ENCODE assay signal across 1 fruit fly cellular context in the genomic region with DNA sequence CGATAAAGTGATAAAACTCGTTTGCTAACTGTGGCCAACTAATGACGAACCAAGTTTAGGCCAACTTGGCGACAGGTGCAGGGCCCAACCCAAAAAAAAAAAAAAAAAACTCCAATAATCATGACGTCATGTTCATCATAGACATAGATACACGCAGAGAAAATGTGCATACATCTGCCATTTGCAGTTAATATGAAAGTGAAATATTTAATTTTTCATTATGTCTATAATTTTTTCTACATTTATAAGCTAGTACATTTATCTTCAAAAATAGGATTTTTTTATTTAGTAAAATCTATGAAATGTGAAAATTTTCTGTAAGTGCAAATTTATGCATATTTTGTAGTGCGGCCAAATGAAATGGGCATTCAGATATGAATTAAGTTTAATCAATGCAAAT.
TF ChIP-seq lines count a peak whose summit lies in the region.

No protein-coding gene starts in this region.

TF ChIP-seq in whole organism, embryonic, 481 proteins besides CTCF, POLR2A, EP300 and RAD21 (continued from another document and continues in another):
- TF ChIP-seq btn (GFP tag; optimal IDR thresholded peaks at IDR 0.05; lab: Kevin White, UChicago) (no peak), gsb-n (tag; optimal IDR thresholded peaks at IDR 0.05; lab: Kevin White, UChicago) (peak; percentile 38), CG32772 (GFP tag; IDR thresholded peaks at IDR 0.05; lab: Robert Waterston, UW) (peak; percentile 82), cato (GFP tag; optimal IDR thresholded peaks at IDR 0.05; lab: Kevin White, UChicago; ENCODE audit: borderline replicate concordance) (no peak), nmo (GFP tag; optimal IDR thresholded peaks at IDR 0.05; lab: Kevin White, UChicago) (peak; percentile 81), Poxn (GFP tag; IDR thresholded peaks at IDR 0.05; lab: Robert Waterston, UW) (0 out of 2 replicates have a peak, but pooled peaks have one; percentile 19), CG30403 (GFP tag; optimal IDR thresholded peaks at IDR 0.05; lab: Kevin White, UChicago) (peak; percentile 76), CG4820 (GFP tag; optimal IDR thresholded peaks at IDR 0.05; lab: Kevin White, UChicago) (peak; percentile 30), sim (GFP tag; IDR thresholded peaks at IDR 0.05; lab: Robert Waterston, UW) (peak; percentile 36; the same call in 1 of the 2 replicates), CG9727 (GFP tag; optimal IDR thresholded peaks at IDR 0.05; lab: Kevin White, UChicago) (peak; percentile 56), CG9932 (GFP tag; IDR thresholded peaks at IDR 0.05; lab: Robert Waterston, UW) (peak; percentile 81), fru (optimal IDR thresholded peaks at IDR 0.05; lab: Kevin White, UChicago) (no peak), CG8944 (GFP tag; optimal IDR thresholded peaks at IDR 0.05; lab: Kevin White, UChicago) (no peak), Hsf (GFP tag; optimal IDR thresholded peaks at IDR 0.05; lab: Kevin White, UChicago) (peak; percentile 32), org-1 (GFP tag; optimal IDR thresholded peaks at IDR 0.05; lab: Kevin White, UChicago) (peak; percentile 52), bab2 (GFP tag; optimal IDR thresholded peaks at IDR 0.05; lab: Kevin White, UChicago) (peak; percentile 32), CG10431 (GFP tag; optimal IDR thresholded peaks at IDR 0.05; lab: Kevin White, UChicago) (no peak), onecut (GFP tag; IDR thresholded peaks at IDR 0.05; lab: Robert Waterston, UW) (no peak), croc (GFP tag; conservative IDR thresholded peaks at IDR 0.05; lab: Robert Waterston, UW) (peak; percentile 63), wek (GFP tag; optimal IDR thresholded peaks at IDR 0.05; lab: Kevin White, UChicago) (no peak), CG17186 (GFP tag; optimal IDR thresholded peaks at IDR 0.05; lab: Kevin White, UChicago) (no peak), run (tag; optimal IDR thresholded peaks at IDR 0.05; lab: Kevin White, UChicago) (peak; percentile 19), E2f1 (GFP tag; IDR thresholded peaks at IDR 0.05; lab: Robert Waterston, UW) (peak; percentile 82), fd64A (GFP tag; optimal IDR thresholded peaks at IDR 0.05; lab: Kevin White, UChicago) (no peak), sd (tag; optimal IDR thresholded peaks at IDR 0.05; lab: Kevin White, UChicago) (peak; percentile 55), Camta (GFP tag; optimal IDR thresholded peaks at IDR 0.05; lab: Kevin White, UChicago) (no peak), Lpt (GFP tag; optimal IDR thresholded peaks at IDR 0.05; lab: Kevin White, UChicago) (no peak), Dip3 (GFP tag; optimal IDR thresholded peaks at IDR 0.05; lab: Kevin White, UChicago) (peak; percentile 22), sqz (GFP tag; optimal IDR thresholded peaks at IDR 0.05; lab: Kevin White, UChicago) (peak; percentile 61), phol (tag; optimal IDR thresholded peaks at IDR 0.05; lab: Kevin White, UChicago) (peak; percentile 64), otp (GFP tag; IDR thresholded peaks at IDR 0.05; lab: Robert Waterston, UW) (0 out of 3 replicates have a peak, but pooled peaks have one; percentile 35), Abd-B (GFP tag; optimal IDR thresholded peaks at IDR 0.05; lab: Kevin White, UChicago) (peak; percentile 48), CG7839 (tag; optimal IDR thresholded peaks at IDR 0.05; lab: Kevin White, UChicago) (peak; percentile 78), crol (GFP tag; IDR thresholded peaks at IDR 0.05; lab: Robert Waterston, UW) (peak; percentile 28; the same call in 1 of the 2 replicates), ro (GFP tag; IDR thresholded peaks at IDR 0.05; lab: Robert Waterston, UW) (0 out of 2 replicates have a peak, but pooled peaks have one; percentile 24), CG12299 (tag; optimal IDR thresholded peaks at IDR 0.05; lab: Kevin White, UChicago) (peak; percentile 12), HmgD (GFP tag; optimal IDR thresholded peaks at IDR 0.05; lab: Kevin White, UChicago) (no peak), Atf6 (GFP tag; IDR thresholded peaks at IDR 0.05; lab: Robert Waterston, UW) (peak; percentile 86), inv (GFP tag; IDR thresholded peaks at IDR 0.05; lab: Robert Waterston, UW; ENCODE audit: partially characterized antibody) (no peak), Fer3 (tag; optimal IDR thresholded peaks at IDR 0.05; lab: Kevin White, UChicago) (peak; percentile 51), CG2202 (tag; optimal IDR thresholded peaks at IDR 0.05; lab: Kevin White, UChicago) (no peak), eve (GFP tag; optimal IDR thresholded peaks at IDR 0.05; lab: Kevin White, UChicago) (peak in 1 of 2 experiments; percentile 60), Asciz (GFP tag; optimal IDR thresholded peaks at IDR 0.05; lab: Kevin White, UChicago) (peak; percentile 38), CG10147 (GFP tag; optimal IDR thresholded peaks at IDR 0.05; lab: Kevin White, UChicago) (peak; percentile 52), jigr1 (GFP tag; IDR thresholded peaks at IDR 0.05; lab: Robert Waterston, UW) (no peak), H15 (GFP tag; IDR thresholded peaks at IDR 0.05; lab: Robert Waterston, UW) (peak; percentile 57; the same call in 1 of the 3 replicates), Scr (GFP tag; IDR thresholded peaks at IDR 0.05; lab: Robert Waterston, UW; ENCODE audit: partially characterized antibody) (no peak), CG12942 (GFP tag; optimal IDR thresholded peaks at IDR 0.05; lab: Kevin White, UChicago) (peak; percentile 47), CG15479 (GFP tag; optimal IDR thresholded peaks at IDR 0.05; lab: Kevin White, UChicago) (no peak), wor (GFP tag; IDR thresholded peaks at IDR 0.05; lab: Robert Waterston, UW) (peak; percentile 72), lmd (GFP tag; IDR thresholded peaks at IDR 0.05; lab: Robert Waterston, UW) (peak; percentile 85), NK7.1 (GFP tag; optimal IDR thresholded peaks at IDR 0.05; lab: Kevin White, UChicago) (no peak), twi (tag; optimal IDR thresholded peaks at IDR 0.05; lab: Kevin White, UChicago) (peak; percentile 29), tio (GFP tag; optimal IDR thresholded peaks at IDR 0.05; lab: Kevin White, UChicago) (peak; percentile 44), CG16863 (GFP tag; optimal IDR thresholded peaks at IDR 0.05; lab: Kevin White, UChicago) (peak; percentile 18), CG14667 (GFP tag; IDR thresholded peaks at IDR 0.05; lab: Robert Waterston, UW) (peak; percentile 72), CG11560 (tag; IDR thresholded peaks at IDR 0.05; lab: Robert Waterston, UW) (no peak), Ravus (GFP tag; IDR thresholded peaks at IDR 0.05; lab: Robert Waterston, UW) (peak; percentile 10; the same call in 1 of the 2 replicates), Blimp-1 (GFP tag; optimal IDR thresholded peaks at IDR 0.05; lab: Kevin White, UChicago) (peak; percentile 69), trem (tag; optimal IDR thresholded peaks at IDR 0.05; lab: Kevin White, UChicago) (peak; percentile 3), CG14860 (GFP tag; IDR thresholded peaks at IDR 0.05; lab: Robert Waterston, UW; ENCODE audit: partially characterized antibody) (no peak), nerfin-1 (tag; optimal IDR thresholded peaks at IDR 0.05; lab: Kevin White, UChicago) (peak; percentile 34), CG3726 (GFP tag; IDR thresholded peaks at IDR 0.05; lab: Robert Waterston, UW) (peak; percentile 69; the same call in 1 of the 3 replicates), CG9437 (GFP tag; optimal IDR thresholded peaks at IDR 0.05; lab: Kevin White, UChicago) (peak; percentile 59), dati (GFP tag; IDR thresholded peaks at IDR 0.05; lab: Robert Waterston, UW) (no peak), Sox100B (GFP tag; optimal IDR thresholded peaks at IDR 0.05; lab: Kevin White, UChicago) (peak; percentile 68), nom (GFP tag; optimal IDR thresholded peaks at IDR 0.05; lab: Kevin White, UChicago) (no peak), CG4404 (GFP tag; IDR thresholded peaks at IDR 0.05; lab: Robert Waterston, UW) (peak; percentile 67), TFAM (GFP tag; optimal IDR thresholded peaks at IDR 0.05; lab: Kevin White, UChicago) (no peak), Aef1 (GFP tag; IDR thresholded peaks at IDR 0.05; lab: Robert Waterston, UW) (0 out of 3 replicates have a peak, but pooled peaks have one; percentile 15), zfh1 (GFP tag; IDR thresholded peaks at IDR 0.05; lab: Robert Waterston, UW) (peak; percentile 72; the same call in 2 of the 3 replicates), CG16813 (GFP tag; IDR thresholded peaks at IDR 0.05; lab: Robert Waterston, UW; ENCODE audit: partially characterized antibody) (no peak), CG14710 (tag; optimal IDR thresholded peaks at IDR 0.05; lab: Kevin White, UChicago) (peak; percentile 43), CG10209 (GFP tag; optimal IDR thresholded peaks at IDR 0.05; lab: Kevin White, UChicago) (peak; percentile 35), maf-S (GFP tag; optimal IDR thresholded peaks at IDR 0.05; lab: Kevin White, UChicago) (peak; percentile 2), CG7372 (GFP tag; IDR thresholded peaks at IDR 0.05; lab: Robert Waterston, UW) (peak; percentile 67), CG1024 (GFP tag; IDR thresholded peaks at IDR 0.05; lab: Robert Waterston, UW) (0 out of 2 replicates have a peak, but pooled peaks have one; percentile 21), dysf (GFP tag; IDR thresholded peaks at IDR 0.05; lab: Robert Waterston, UW) (peak; percentile 84), CG5953 (GFP tag; IDR thresholded peaks at IDR 0.05; lab: Robert Waterston, UW) (peak; percentile 46; the same call in 1 of the 2 replicates), CG12391 (tag; optimal IDR thresholded peaks at IDR 0.05; lab: Kevin White, UChicago) (peak; percentile 72), seq (GFP tag; IDR thresholded peaks at IDR 0.05; lab: Robert Waterston, UW) (peak; percentile 84), CG6175 (GFP tag; IDR thresholded peaks at IDR 0.05; lab: Robert Waterston, UW) (no peak), sisA (GFP tag; IDR thresholded peaks at IDR 0.05; lab: Robert Waterston, UW) (peak; percentile 31; the same call in 1 of the 2 replicates), CG7357 (GFP tag; IDR thresholded peaks at IDR 0.05; lab: Robert Waterston, UW) (peak; percentile 60; the same call in 2 of the 3 replicates), Hr39 (optimal IDR thresholded peaks at IDR 0.05; lab: Kevin White, UChicago) (no peak), chinmo (GFP tag; IDR thresholded peaks at IDR 0.05; lab: Robert Waterston, UW; ENCODE audit: partially characterized antibody) (peak; percentile 76; the same call in 1 of the 4 replicates), Bdp1 (GFP tag; optimal IDR thresholded peaks at IDR 0.05; lab: Kevin White, UChicago) (no peak), CG16815 (GFP tag; optimal IDR thresholded peaks at IDR 0.05; lab: Kevin White, UChicago) (peak; percentile 15), bsh (GFP tag; optimal IDR thresholded peaks at IDR 0.05; lab: Kevin White, UChicago) (peak in 1 of 2 experiments; percentile 67), CG14050 (GFP tag; IDR thresholded peaks at IDR 0.05; lab: Robert Waterston, UW) (peak; percentile 78), CG10462 (GFP tag; optimal IDR thresholded peaks at IDR 0.05; lab: Kevin White, UChicago) (peak; percentile 26), peb (GFP tag; IDR thresholded peaks at IDR 0.05; lab: Robert Waterston, UW) (peak; percentile 33; the same call in 1 of the 2 replicates), fu2 (GFP tag; optimal IDR thresholded peaks at IDR 0.05; lab: Kevin White, UChicago) (no peak), HLH3B (GFP tag; IDR thresholded peaks at IDR 0.05; lab: Robert Waterston, UW) (peak; percentile 59), CG2678 (tag; optimal IDR thresholded peaks at IDR 0.05; lab: Kevin White, UChicago) (peak; percentile 75), Nf-YC (tag; optimal IDR thresholded peaks at IDR 0.05; lab: Kevin White, UChicago) (peak; percentile 61), gcm2 (GFP tag; optimal IDR thresholded peaks at IDR 0.05; lab: Kevin White, UChicago) (no peak), disco-r (GFP tag; optimal IDR thresholded peaks at IDR 0.05; lab: Kevin White, UChicago) (no peak), bcd (GFP tag; optimal IDR thresholded peaks at IDR 0.05; lab: Kevin White, UChicago) (peak; percentile 57), ranshi (GFP tag; IDR thresholded peaks at IDR 0.05; lab: Robert Waterston, UW) (peak; percentile 55; the same call in 1 of the 2 replicates), Drgx (GFP tag; IDR thresholded peaks at IDR 0.05; lab: Robert Waterston, UW) (no peak), Ets65A (GFP tag; lab: Kevin White, UChicago) (no peak), jumu (GFP tag; optimal IDR thresholded peaks at IDR 0.05; lab: Kevin White, UChicago) (no peak), pb (GFP tag; optimal IDR thresholded peaks at IDR 0.05; lab: Kevin White, UChicago) (no peak), CG1603 (tag; optimal IDR thresholded peaks at IDR 0.05; lab: Kevin White, UChicago) (no peak), Gug (GFP tag; IDR thresholded peaks at IDR 0.05; lab: Robert Waterston, UW) (0 out of 4 replicates have a peak, but pooled peaks have one; percentile 10), jing (GFP tag; optimal IDR thresholded peaks at IDR 0.05; lab: Kevin White, UChicago) (no peak), so (GFP tag; IDR thresholded peaks at IDR 0.05; lab: Robert Waterston, UW) (peak; percentile 73; the same call in 2 of the 3 replicates), CG12769 (tag; optimal IDR thresholded peaks at IDR 0.05; lab: Kevin White, UChicago) (peak; percentile 1), pho (GFP tag; optimal IDR thresholded peaks at IDR 0.05; lab: Kevin White, UChicago) (peak; percentile 39), CG11723 (GFP tag; optimal IDR thresholded peaks at IDR 0.05; lab: Kevin White, UChicago) (no peak), CG7963 (GFP tag; IDR thresholded peaks at IDR 0.05; lab: Robert Waterston, UW; ENCODE audit: partially characterized antibody) (no peak), Tbp (GFP tag; optimal IDR thresholded peaks at IDR 0.05; lab: Kevin White, UChicago) (no peak), CG7745 (tag; optimal IDR thresholded peaks at IDR 0.05; lab: Kevin White, UChicago) (no peak), Six4 (GFP tag; optimal IDR thresholded peaks at IDR 0.05; lab: Kevin White, UChicago) (peak; percentile 31), CG9797 (GFP tag; optimal IDR thresholded peaks at IDR 0.05; lab: Kevin White, UChicago) (no peak), CG11247 (GFP tag; IDR thresholded peaks at IDR 0.05; lab: Robert Waterston, UW) (peak; percentile 76), lov (optimal IDR thresholded peaks at IDR 0.05; lab: Kevin White, UChicago) (no peak), lov (GFP tag; IDR thresholded peaks at IDR 0.05; lab: Robert Waterston, UW) (peak; percentile 46; the same call in 2 of the 3 replicates), CG1233 (GFP tag; optimal IDR thresholded peaks at IDR 0.05; lab: Kevin White, UChicago) (peak; percentile 48), zen2 (GFP tag; IDR thresholded peaks at IDR 0.05; lab: Robert Waterston, UW; ENCODE audit: partially characterized antibody) (no peak), unpg (GFP tag; optimal IDR thresholded peaks at IDR 0.05; lab: Kevin White, UChicago) (peak; percentile 73), CG30431 (GFP tag; optimal IDR thresholded peaks at IDR 0.05; lab: Kevin White, UChicago) (no peak), CG3065 (GFP tag; optimal IDR thresholded peaks at IDR 0.05; lab: Kevin White, UChicago) (peak; percentile 32)
